Fruit fly (Drosophila melanogaster) whole organism, wandering third instar larva: ENCODE measurements around the gene ND-ACP.

ENCODE experiments used
- fru ChIP-seq: fragments of 200-800 bp; sonication (Bioruptor generic); optimal IDR thresholded peaks from 3 replicates; lab custom pipeline; 2016; ENCODE audit warnings: missing biosample characterization, mild to moderate bottlenecking, missing genetic modification characterization
- jim ChIP-seq: fragments of 175-275, 200-325 bp; sonication (Bioruptor generic); optimal IDR thresholded peaks from 2 replicates; lab custom pipeline; 2016; ENCODE audit warnings: missing biosample characterization, mild to moderate bottlenecking, missing genetic modification characterization
- psq ChIP-seq: fragments of 200-800 bp; sonication (Bioruptor generic); optimal IDR thresholded peaks from 3 replicates; lab custom pipeline; 2017; ENCODE audit warnings: missing biosample characterization, mild to moderate bottlenecking, missing genetic modification characterization, moderate library complexity
- rgr ChIP-seq: fragments of 200-800 bp; sonication (Bioruptor generic); optimal IDR thresholded peaks from 3 replicates; lab custom pipeline; 2016; ENCODE audit warnings: missing biosample characterization, mild to moderate bottlenecking, missing genetic modification characterization
- tai ChIP-seq: sonication (Bioruptor generic); optimal IDR thresholded peaks from 2 replicates; lab custom pipeline; 2016; ENCODE audit warnings: missing biosample characterization, missing genetic modification characterization

DNA sequence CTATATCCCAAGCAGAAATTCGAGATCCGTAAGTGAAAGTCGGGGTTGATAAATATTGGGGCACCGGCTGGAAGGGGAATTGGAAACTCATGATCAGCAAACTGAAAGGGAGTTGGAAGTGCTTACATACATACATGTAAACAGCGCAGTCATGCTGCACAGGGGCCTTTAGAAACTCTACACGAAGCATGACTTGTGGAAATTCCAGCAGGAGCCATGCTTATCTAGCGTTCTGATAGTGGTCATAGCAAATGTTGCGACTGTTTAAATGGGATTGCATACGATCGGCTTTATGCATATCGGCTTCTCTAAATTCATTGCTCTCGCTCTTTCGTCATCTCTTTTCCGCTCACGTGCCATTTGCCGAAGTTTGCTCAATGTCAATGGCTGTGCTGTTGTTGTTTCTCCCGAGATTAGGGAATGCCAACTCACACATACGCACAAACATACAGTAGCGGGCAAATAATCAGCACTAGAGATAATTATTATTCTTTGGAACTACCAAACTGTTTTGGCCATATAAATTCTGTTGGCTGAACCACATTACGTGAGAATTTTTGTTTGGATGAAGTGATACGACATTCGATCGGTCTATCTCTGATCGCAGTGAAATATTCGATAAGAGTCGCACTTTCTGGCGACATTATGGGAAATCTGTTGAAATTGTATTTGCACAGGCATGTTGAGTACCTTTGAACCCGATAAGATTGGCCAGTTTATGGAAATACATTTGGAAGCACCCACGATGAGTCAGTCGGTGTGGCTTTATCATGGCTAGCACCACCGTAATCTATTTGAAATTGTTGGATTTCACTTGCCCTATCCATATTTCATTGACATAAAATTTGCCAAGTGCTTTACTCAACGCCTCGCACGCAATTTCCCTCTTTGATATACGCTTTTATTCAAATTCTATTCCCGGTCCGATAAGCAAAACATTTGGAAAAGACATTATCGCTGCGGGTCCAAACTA is 6.5 kb downstream of the ND-ACP start:
- TF ChIP-seq psq (peak; percentile 35), jim (GFP tag; lab: Kevin White, UChicago) (no peak), fru (GFP tag; lab: Kevin White, UChicago) (peak; percentile 68), rgr (GFP tag; lab: Kevin White, UChicago) (peak; percentile 75), tai (GFP tag; lab: Kevin White, UChicago) (no peak)
